Fruit fly (Drosophila melanogaster) whole organism, embryonic: ENCODE results near the gene Osi2.

Experiments used
- ATbp ChIP-seq: fragments of 200-800 bp; sonication (Bioruptor generic); optimal IDR thresholded peaks from 2 replicates; lab custom pipeline; 2017; ENCODE audit warnings: missing biosample characterization, mild to moderate bottlenecking, missing genetic modification characterization, missing genetic modification reagents
- Blimp-1 ChIP-seq: fragments of 200-800 bp; sonication (Bioruptor generic); optimal IDR thresholded peaks from 3 replicates; lab custom pipeline; 2018; ENCODE audit warnings: missing biosample characterization, missing genetic modification characterization, mild to moderate bottlenecking, moderate library complexity, missing genetic modification reagents
- BtbVII ChIP-seq: fragments of 200-800 bp; sonication (Bioruptor generic); optimal IDR thresholded peaks from 3 replicates; lab custom pipeline; 2017; ENCODE audit warnings: missing biosample characterization, mild to moderate bottlenecking, missing genetic modification characterization
- CG11504 ChIP-seq: fragments of 200-800 bp; sonication (Bioruptor generic); optimal IDR thresholded peaks from 3 replicates; lab custom pipeline; 2019; ENCODE audit warnings: missing biosample characterization, mild to moderate bottlenecking, missing genetic modification characterization, moderate library complexity
- CG11560 ChIP-seq: fragments of 200-800 bp; sonication (Bioruptor generic); IDR thresholded peaks from 3 replicates; pipeline ENCODE4 v1.3.6; 2022; ENCODE audit warnings: missing biosample characterization, missing genetic modification characterization
- CG13287 ChIP-seq: fragments of 200-800 bp; sonication (Bioruptor generic); IDR thresholded peaks from 2 replicates; pipeline ENCODE4 v1.3.6; 2022; ENCODE audit warnings: missing biosample characterization, missing genetic modification characterization; ENCODE audit not compliant: partially characterized antibody
- CG13894 ChIP-seq: fragments of 200-800 bp; sonication (Bioruptor generic); optimal IDR thresholded peaks from 3 replicates; lab custom pipeline; 2018; ENCODE audit warnings: missing biosample characterization, mild to moderate bottlenecking, missing genetic modification characterization, moderate library complexity
- CG15479 ChIP-seq: fragments of 200-800 bp; sonication (Bioruptor generic); optimal IDR thresholded peaks from 3 replicates; lab custom pipeline; 2019; ENCODE audit warnings: missing biosample characterization, mild to moderate bottlenecking, missing genetic modification characterization, moderate library complexity
- CG15514 ChIP-seq: fragments of 200-800 bp; sonication (Bioruptor generic); optimal IDR thresholded peaks from 3 replicates; lab custom pipeline; 2017; ENCODE audit warnings: missing biosample characterization, missing genetic modification characterization, mild to moderate bottlenecking, moderate library complexity, missing genetic modification reagents
- CG17385 ChIP-seq: fragments of 200-800 bp; sonication (Bioruptor generic); optimal IDR thresholded peaks from 3 replicates; lab custom pipeline; 2018; ENCODE audit warnings: missing biosample characterization, mild to moderate bottlenecking, missing genetic modification characterization
- CG18764 ChIP-seq: fragments of 200-800 bp; sonication (Bioruptor generic); optimal IDR thresholded peaks from 3 replicates; lab custom pipeline; 2016; ENCODE audit warnings: missing biosample characterization, missing genetic modification characterization
- CG2678 ChIP-seq: fragments of 200-800 bp; sonication (Bioruptor generic); optimal IDR thresholded peaks from 3 replicates; lab custom pipeline; 2019; ENCODE audit warnings: missing biosample characterization, mild to moderate bottlenecking, missing genetic modification characterization, moderate library complexity
- CG2889 ChIP-seq: fragments of 200-800 bp; sonication (Bioruptor generic); IDR thresholded peaks from 3 replicates; pipeline ENCODE4 v1.3.6; 2022; ENCODE audit warnings: missing biosample characterization, missing genetic modification characterization
- CG32532 ChIP-seq: fragments of 200-800 bp; sonication (Bioruptor generic); IDR thresholded peaks from 2 replicates; pipeline ENCODE4 v1.3.6; 2022; ENCODE audit warnings: missing biosample characterization, missing genetic modification characterization
- CG33213 ChIP-seq: fragments of 200-800 bp; sonication (Bioruptor generic); optimal IDR thresholded peaks from 3 replicates; lab custom pipeline; 2016; ENCODE audit warnings: missing biosample characterization, missing genetic modification characterization
- CG3838 ChIP-seq: fragments of 200-800 bp; sonication (Bioruptor generic); optimal IDR thresholded peaks from 3 replicates; lab custom pipeline; 2016; ENCODE audit warnings: missing biosample characterization, missing genetic modification characterization
- CG6854 ChIP-seq: fragments of 200-800 bp; sonication (Bioruptor generic); optimal IDR thresholded peaks from 3 replicates; lab custom pipeline; 2017; ENCODE audit warnings: missing biosample characterization, mild to moderate bottlenecking, missing genetic modification characterization
- CG7372 ChIP-seq: fragments of 200-800 bp; sonication (Bioruptor generic); IDR thresholded peaks from 2 replicates; pipeline ENCODE4 v1.3.6; 2022; ENCODE audit warnings: missing biosample characterization, missing genetic modification characterization
- CG7839 ChIP-seq: fragments of 200-800 bp; sonication (Bioruptor generic); optimal IDR thresholded peaks from 3 replicates; lab custom pipeline; 2018; ENCODE audit warnings: missing biosample characterization, mild to moderate bottlenecking, missing genetic modification characterization, moderate library complexity
- CG9932 ChIP-seq: fragments of 200-800 bp; sonication (Bioruptor generic); IDR thresholded peaks from 2 replicates; pipeline ENCODE4 v1.3.6; 2022; ENCODE audit warnings: missing biosample characterization, missing genetic modification characterization
- Ets65A ChIP-seq: fragments of 200-800 bp; sonication (Bioruptor generic); peaks from one replicate; lab custom pipeline; 2016; ENCODE audit warnings: missing biosample characterization, missing genetic modification characterization
- Jarid2 ChIP-seq: fragments of 200-800 bp; sonication (Bioruptor generic); optimal IDR thresholded peaks from 3 replicates; lab custom pipeline; 2017; ENCODE audit warnings: mild to moderate bottlenecking, missing biosample characterization, missing genetic modification reagents, missing genetic modification characterization
- Max ChIP-seq: fragments of 200-800 bp; sonication (Bioruptor generic); optimal IDR thresholded peaks from 2 replicates; lab custom pipeline; 2016; ENCODE audit warnings: missing biosample characterization, mild to moderate bottlenecking, missing genetic modification characterization
- Med ChIP-seq: fragments of 200-800 bp; sonication (Bioruptor generic); peaks from one replicate; lab custom pipeline; 2016; ENCODE audit warnings: missing biosample characterization, missing genetic modification characterization, mild to moderate bottlenecking, inconsistent platforms, moderate library complexity
- Pdp1 ChIP-seq, 2 experiments: fragments of 200-800 bp; sonication (Bioruptor generic); optimal IDR thresholded peaks; 3 replicates each; lab custom pipeline; 2016; ENCODE audit warnings: missing biosample characterization in 2 of 2, missing genetic modification characterization in 2 of 2, mild to moderate bottlenecking in 1 of 2, moderate library complexity in 1 of 2
- Ravus ChIP-seq: fragments of 200-800 bp; sonication (Bioruptor generic); IDR thresholded peaks from 2 replicates; pipeline ENCODE4 v1.3.6; 2022; ENCODE audit warnings: missing biosample characterization, missing genetic modification characterization
- Scr ChIP-seq: fragments of 200-800 bp; sonication (Bioruptor generic); IDR thresholded peaks from 2 replicates; pipeline ENCODE4 v1.3.6; 2022; ENCODE audit warnings: missing biosample characterization, missing genetic modification characterization; ENCODE audit not compliant: partially characterized antibody
- crp ChIP-seq, 2 experiments: fragments of 200-800 bp; sonication (Bioruptor generic); optimal IDR thresholded peaks; 2 replicates in 1 of 2; 3 replicates in 1 of 2; lab custom pipeline; 2017; ENCODE audit warnings: missing biosample characterization in 2 of 2, missing genetic modification characterization in 2 of 2, mild to moderate bottlenecking in 1 of 2, moderate library complexity in 1 of 2
- dmrt99B ChIP-seq: fragments of 200-800 bp; sonication (Bioruptor generic); optimal IDR thresholded peaks from 2 replicates; lab custom pipeline; 2018; ENCODE audit warnings: missing biosample characterization, mild to moderate bottlenecking, missing genetic modification characterization, moderate library complexity
- dpn ChIP-seq, 2 experiments: fragments of 200-800 bp; sonication (Bioruptor generic); optimal IDR thresholded peaks; 3 replicates each; lab custom pipeline; 2016; ENCODE audit warnings: missing biosample characterization in 2 of 2, missing genetic modification characterization in 2 of 2
- inv ChIP-seq: fragments of 200-800 bp; sonication (Bioruptor generic); IDR thresholded peaks from 2 replicates; pipeline ENCODE4 v1.3.6; 2022; ENCODE audit warnings: missing biosample characterization, missing genetic modification characterization; ENCODE audit not compliant: partially characterized antibody
- kah ChIP-seq: fragments of 200-800 bp; sonication (Bioruptor generic); optimal IDR thresholded peaks from 2 replicates; lab custom pipeline; 2018; ENCODE audit warnings: missing biosample characterization, mild to moderate bottlenecking, missing genetic modification characterization
- psq ChIP-seq: fragments of 200-800 bp; sonication (Bioruptor generic); optimal IDR thresholded peaks from 2 replicates; lab custom pipeline; 2017; ENCODE audit warnings: missing biosample characterization, missing genetic modification characterization
- scrt ChIP-seq: fragments of 200-800 bp; sonication (Bioruptor generic); optimal IDR thresholded peaks from 2 replicates; lab custom pipeline; 2018; ENCODE audit warnings: missing biosample characterization, mild to moderate bottlenecking, missing genetic modification characterization, moderate library complexity
- seq ChIP-seq: fragments of 200-800 bp; sonication (Bioruptor generic); IDR thresholded peaks from 2 replicates; pipeline ENCODE4 v1.3.6; 2022; ENCODE audit warnings: missing biosample characterization, missing genetic modification characterization
- so ChIP-seq: fragments of 200-800 bp; sonication (Bioruptor generic); IDR thresholded peaks from 3 replicates; pipeline ENCODE4 v1.3.6; 2022; ENCODE audit warnings: missing biosample characterization, missing genetic modification characterization
- tin ChIP-seq: fragments of 200-800 bp; sonication (Bioruptor generic); optimal IDR thresholded peaks from 3 replicates; lab custom pipeline; 2016; ENCODE audit warnings: missing biosample characterization, missing genetic modification characterization
- tll ChIP-seq, 2 experiments: fragments of 200-800 bp in 1 of 2; fragments of >200 bp in 1 of 2; sonication (Bioruptor generic) in 1 of 2; optimal IDR thresholded peaks; 2 replicates each; lab custom pipeline; 2017 to 2019; ENCODE audit warnings: missing biosample characterization in 2 of 2, missing genetic modification characterization in 2 of 2, mild to moderate bottlenecking in 1 of 2, moderate library complexity in 1 of 2
- toy ChIP-seq: fragments of 200-800 bp; sonication (Bioruptor generic); IDR thresholded peaks from 2 replicates; pipeline ENCODE4 v1.3.6; 2022; ENCODE audit warnings: missing biosample characterization, missing genetic modification characterization
- ttk ChIP-seq: fragments of 200-800 bp; sonication (Bioruptor generic); IDR thresholded peaks from 2 replicates; pipeline ENCODE4 v2.1.2; 2022; ENCODE audit warnings: missing biosample characterization, missing genetic modification characterization
- zfh1 ChIP-seq: fragments of 200-800 bp; sonication (Bioruptor generic); IDR thresholded peaks from 3 replicates; pipeline ENCODE4 v1.3.6; 2022; ENCODE audit warnings: missing biosample characterization, missing genetic modification characterization

Osi2 gene

dm6 chr3R:6182511-6182910, 26.7 kb upstream of the Osi2 start (continued):
- TF ChIP-seq CG2889 (GFP tag; lab: Robert Waterston, UW) (no peak), Ravus (GFP tag; lab: Robert Waterston, UW) (no peak), dpn (GFP tag; optimal IDR thresholded peaks at IDR 0.05; lab: Kevin White, UChicago) (peak in 1 of 2 experiments; percentile 16), kah (GFP tag; lab: Kevin White, UChicago) (peak; percentile 4), CG6854 (GFP tag; lab: Kevin White, UChicago) (no peak), CG2678 (tag; lab: Kevin White, UChicago) (peak; percentile 57), CG18764 (GFP tag; lab: Kevin White, UChicago) (peak; percentile 5), Med (GFP tag; lab: Kevin White, UChicago) (peak; percentile 87), BtbVII (GFP tag; lab: Kevin White, UChicago) (peak; percentile 40), CG7839 (tag; lab: Kevin White, UChicago) (no peak), Max (GFP tag; lab: Kevin White, UChicago) (no peak), ATbp (peak; percentile 71), CG11560 (tag; lab: Robert Waterston, UW) (no peak), CG11504 (tag; lab: Kevin White, UChicago) (peak; percentile 35)

DNA sequence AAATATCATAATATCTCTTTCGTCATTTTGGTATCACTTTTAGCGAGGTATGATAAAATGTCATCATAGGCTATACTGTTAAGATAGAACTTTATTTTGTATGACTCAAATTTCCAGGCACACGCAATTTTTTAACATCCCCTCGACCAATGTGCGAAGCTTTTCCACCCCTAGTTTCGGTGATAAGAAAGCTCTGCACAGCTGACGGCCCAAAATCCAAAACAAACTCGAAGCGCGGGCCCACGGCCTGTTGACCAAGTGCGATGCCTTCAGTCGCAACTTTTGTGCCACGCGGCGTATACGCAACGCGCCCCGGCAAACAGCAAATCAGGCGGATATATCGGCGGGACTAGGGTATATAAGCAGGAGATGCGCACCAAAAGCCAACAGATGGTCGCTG, 22.2 kb upstream of the Osi2 start, which contains the start of gene NPFR:
Gene NPFR (plus strand): TSS at position 301 of the 400 bp plus-strand sequence.
- 0 out of 2 replicates have a peak, but pooled peaks have one; percentile 23 for TF ChIP-seq CG9932
- TF ChIP-seq CG13894 (tag; lab: Kevin White, UChicago) = peak; percentile 36
- no peak for TF ChIP-seq tin
- TF ChIP-seq psq (GFP tag; lab: Kevin White, UChicago) = no peak
- peak in 1 of 2 experiments; percentile 47 for TF ChIP-seq crp (GFP tag; optimal IDR thresholded peaks at IDR 0.05; lab: Kevin White, UChicago)
- TF ChIP-seq dmrt99B (tag; lab: Kevin White, UChicago) = no peak
- peak; percentile 4 for TF ChIP-seq CG15514 (GFP tag; lab: Kevin White, UChicago)
- TF ChIP-seq toy = no peak
- peak; percentile 16 for TF ChIP-seq Jarid2 (GFP tag; lab: Kevin White, UChicago)
- peak; percentile 59 for TF ChIP-seq scrt (GFP tag; lab: Kevin White, UChicago)
- TF ChIP-seq Med (GFP tag; lab: Kevin White, UChicago) = no peak
- 0 out of 2 replicates have a peak, but pooled peaks have one; percentile 30 for TF ChIP-seq CG7372
- TF ChIP-seq CG3838 (GFP tag; lab: Kevin White, UChicago) = no peak
- TF ChIP-seq CG17385 = no peak
- 0 out of 2 replicates have a peak, but pooled peaks have one; percentile 21 for TF ChIP-seq ttk (GFP tag; lab: Robert Waterston, UW)
- 0 out of 2 replicates have a peak, but pooled peaks have one; percentile 11 for TF ChIP-seq CG13287 (GFP tag; lab: Robert Waterston, UW)
- TF ChIP-seq zfh1 = no peak
- TF ChIP-seq inv = no peak
- TF ChIP-seq seq (GFP tag; lab: Robert Waterston, UW) = peak; percentile 39; the same call in 1 of the 2 replicates
- TF ChIP-seq CG32532 (GFP tag; lab: Robert Waterston, UW) = 0 out of 2 replicates have a peak, but pooled peaks have one; percentile 16

DNA sequence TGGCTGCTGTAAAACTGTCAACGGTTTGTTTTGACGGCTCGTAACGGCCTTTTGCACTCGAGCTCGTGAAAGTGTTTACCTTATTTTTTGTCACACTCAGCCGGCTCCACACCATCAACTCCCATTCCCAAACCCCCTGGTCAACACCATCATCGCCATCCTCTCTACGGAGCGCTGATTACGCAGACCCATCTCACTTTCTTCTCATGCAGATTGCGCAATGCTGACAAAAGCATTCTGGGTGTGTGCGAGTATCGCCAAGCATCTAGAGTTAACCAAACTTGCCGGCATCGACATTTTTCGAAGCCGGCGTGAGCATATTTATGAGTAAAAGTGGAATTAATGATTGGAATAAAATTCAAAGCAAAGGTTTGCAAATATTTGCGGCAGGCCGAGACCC, 12.8 kb upstream of the Osi2 start:
- TF ChIP-seq CG33213 = no peak
- TF ChIP-seq Scr = no peak
- no peak for TF ChIP-seq CG15479 (GFP tag; lab: Kevin White, UChicago)
- TF ChIP-seq so (GFP tag; lab: Robert Waterston, UW) = no peak
- TF ChIP-seq tll (GFP tag; optimal IDR thresholded peaks at IDR 0.05; lab: Kevin White, UChicago) = no peak
- no peak for TF ChIP-seq toy
- peak; percentile 51 for TF ChIP-seq Blimp-1 (GFP tag; lab: Kevin White, UChicago)
- TF ChIP-seq Ets65A = peak; percentile 64
- peak in 1 of 2 experiments; percentile 49 for TF ChIP-seq Pdp1 (GFP tag; optimal IDR thresholded peaks at IDR 0.05; lab: Kevin White, UChicago)
- TF ChIP-seq, all 482 proteins: peak for 3
